Worm (Caenorhabditis elegans): ENCODE data around the gene gly-13.

Gene gly-13

DNA sequence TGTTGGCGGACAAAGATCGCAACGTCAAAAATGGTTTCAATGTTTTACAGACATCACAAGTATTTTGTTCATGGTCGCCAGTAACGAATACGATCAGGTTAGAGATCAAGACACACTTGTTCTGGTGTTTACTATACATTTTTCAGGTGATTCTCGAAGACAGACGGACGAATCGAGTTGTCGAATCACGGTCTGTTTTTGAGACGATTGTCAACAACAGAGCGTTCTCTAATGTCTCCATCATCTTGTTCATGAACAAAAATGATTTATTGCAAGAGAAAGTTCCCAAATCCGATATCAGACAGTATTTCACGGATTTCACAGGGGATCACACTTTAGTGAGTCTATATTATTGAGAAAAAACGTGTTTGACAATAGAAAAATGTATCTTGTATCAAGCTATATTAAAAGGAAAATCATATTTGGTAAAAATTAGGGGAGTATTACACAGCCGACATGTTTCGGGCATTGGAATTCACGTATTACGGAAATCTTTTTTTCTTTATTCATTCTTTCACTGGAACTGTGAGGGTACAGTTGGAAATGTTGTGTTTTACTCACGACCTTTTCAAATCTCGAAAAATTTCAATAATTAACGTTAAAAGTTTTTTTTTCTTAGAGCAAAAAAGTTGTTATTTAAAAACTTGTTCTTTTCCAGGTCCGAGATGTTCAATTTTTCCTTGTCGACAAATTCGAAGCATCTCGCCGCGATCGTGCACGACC lies 48.2 kb downstream of the gly-13 start:
- TF ChIP-seq nhr-25 (tag; optimal IDR thresholded peaks at IDR 0.05) (no peak), ceh-28 (tag; optimal IDR thresholded peaks at IDR 0.05) (no peak), ceh-9 (tag; optimal IDR thresholded peaks at IDR 0.05) (no peak), nhr-23 (tag; optimal IDR thresholded peaks at IDR 0.05) (no peak), mdl-1 (tag; optimal IDR thresholded peaks at IDR 0.05) (no peak), nhr-28 (tag; optimal IDR thresholded peaks at IDR 0.05) (no peak), pha-4 (tag; optimal IDR thresholded peaks at IDR 0.05) (no peak), egl-5 (tag; optimal IDR thresholded peaks at IDR 0.05) (no peak), ceh-82 (tag; optimal IDR thresholded peaks at IDR 0.05) (no peak), elt-2 (tag; optimal IDR thresholded peaks at IDR 0.05) (no peak), lin-39 (tag; optimal IDR thresholded peaks at IDR 0.05) (no peak), aly-2 (tag; optimal IDR thresholded peaks at IDR 0.05) (no peak), snpc-4 (tag; optimal IDR thresholded peaks at IDR 0.05) (no peak), tbx-2 (tag; optimal IDR thresholded peaks at IDR 0.05) (no peak), unc-62 (GFP tag; optimal IDR thresholded peaks at IDR 0.05) (no peak), fkh-2 (tag; optimal IDR thresholded peaks at IDR 0.05) (no peak)

DNA sequence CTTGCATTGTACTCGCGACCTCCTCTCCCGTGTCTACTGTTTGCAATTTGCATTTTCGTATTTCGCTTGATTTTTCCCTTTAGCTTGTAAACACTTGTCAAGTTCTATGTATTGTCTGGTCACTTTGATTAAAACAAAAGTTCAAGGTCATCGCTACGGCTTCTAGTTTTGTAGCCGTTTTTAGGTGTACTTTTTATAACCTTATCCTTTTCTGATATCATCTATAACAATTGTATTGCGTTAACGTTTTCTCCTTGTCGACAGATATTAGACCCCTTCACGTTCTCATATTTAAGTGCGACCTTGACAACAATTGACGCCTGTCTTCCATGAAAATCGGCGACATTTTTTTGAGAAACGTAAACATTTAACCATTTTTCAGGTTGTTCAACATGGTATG lies 49.8 kb downstream of the gly-13 start:
- TF ChIP-seq fos-1 (tag; optimal IDR thresholded peaks at IDR 0.05): no peak
- TF ChIP-seq nhr-25 (tag; optimal IDR thresholded peaks at IDR 0.05): peak; percentile 93
- TF ChIP-seq aly-2 (tag; optimal IDR thresholded peaks at IDR 0.05): no peak
- peak; percentile 27 for TF ChIP-seq nhr-43 (tag; optimal IDR thresholded peaks at IDR 0.05; ENCODE audit: poor library complexity, severe bottlenecking)

Measured in whole organism, L3 larva.